Fruit fly (Drosophila melanogaster) whole organism, embryonic: ENCODE measurements around the gene GAPcenA.

Experiments used
- CG3065 ChIP-seq: fragments of 200-800 bp; sonication (Bioruptor generic); optimal IDR thresholded peaks from 2 replicates; lab custom pipeline; 2016; ENCODE audit warnings: missing biosample characterization, missing genetic modification characterization
- Dfd ChIP-seq, 2 experiments: fragments of >200 bp; optimal IDR thresholded peaks; 2 replicates each; lab custom pipeline; 2017; ENCODE audit warnings: missing biosample characterization in 2 of 2, missing genetic modification characterization in 2 of 2
- dati ChIP-seq: fragments of 200-800 bp; sonication (Bioruptor generic); IDR thresholded peaks from 2 replicates; pipeline ENCODE4 v1.3.6; 2022; ENCODE audit warnings: missing biosample characterization, missing genetic modification characterization
- wek ChIP-seq: fragments of 200-800 bp; sonication (Bioruptor generic); optimal IDR thresholded peaks from 3 replicates; lab custom pipeline; 2018; ENCODE audit warnings: missing biosample characterization, mild to moderate bottlenecking, missing genetic modification characterization, moderate library complexity

- TF ChIP-seq dati (GFP tag; lab: Robert Waterston, UW) (no peak), CG3065 (no peak), Dfd (GFP tag; optimal IDR thresholded peaks at IDR 0.05; lab: Kevin White, UChicago) (no peak), wek (GFP tag; lab: Kevin White, UChicago) (no peak)
Observed at dm6 chr3L:8370922-8371321, 24.6 kb downstream of the GAPcenA start.
